Worm (Caenorhabditis elegans): ENCODE measurements around the gene H43E16.1.

- no peak for TF ChIP-seq him-1 (tag; optimal IDR thresholded peaks at IDR 0.05)
- TF ChIP-seq W03F9.2 (tag; optimal IDR thresholded peaks at IDR 0.05), result no peak
These were observed 44.3 kb upstream of the H43E16.1 start for ce11 chrII:6629775-6630174.

Measured in whole organism, L4/young adult.